Worm (Caenorhabditis elegans) whole organism, L1 larva: ENCODE results near the gene gldi-5.

ENCODE experiments used
- C16A3.4 ChIP-seq: fragments of 150-350 bp; optimal IDR thresholded peaks from 2 replicates; lab custom pipeline; 2014; ENCODE audit warnings: missing biosample characterization, missing genetic modification characterization
- F16B12.6 ChIP-seq: fragments of 150-350 bp; optimal IDR thresholded peaks from 2 replicates; lab custom pipeline; 2014; ENCODE audit warnings: missing biosample characterization, missing genetic modification characterization
- aha-1 ChIP-seq: fragments of 150-350 bp; optimal IDR thresholded peaks from 2 replicates; lab custom pipeline; 2014; ENCODE audit warnings: missing biosample characterization, missing genetic modification characterization
- ama-1 ChIP-seq: fragments of 150-350 bp; optimal IDR thresholded peaks from 2 replicates; lab custom pipeline; 2014
- blmp-1 ChIP-seq: fragments of 150-350 bp; optimal IDR thresholded peaks from 2 replicates; lab custom pipeline; 2014; ENCODE audit warnings: missing biosample characterization, missing genetic modification characterization
- ceh-8 ChIP-seq: fragments of 200-800 bp; sonication (Bioruptor generic); optimal IDR thresholded peaks from 2 replicates; lab custom pipeline; 2018; ENCODE audit warnings: mild to moderate bottlenecking, missing genetic modification characterization, moderate library complexity, missing compliant biosample characterization
- ceh-82 ChIP-seq, 3 experiments: fragments of 150-350 bp in 1 of 3; sonication (generic microtip) in 2 of 3; optimal IDR thresholded peaks; 2 replicates each; lab custom pipeline; 2014 to 2017; ENCODE audit warnings: missing biosample characterization in 3 of 3, missing genetic modification characterization in 3 of 3
- ceh-88 ChIP-seq: fragments of 200-800 bp; sonication (Bioruptor generic); IDR thresholded peaks from 2 replicates; pipeline ENCODE4 v1.3.6; 2022; ENCODE audit warnings: missing genetic modification characterization, missing compliant biosample characterization
- ceh-90 ChIP-seq: sonication (generic microtip); optimal IDR thresholded peaks from 2 replicates; lab custom pipeline; 2016; ENCODE audit warnings: missing genetic modification characterization, missing compliant biosample characterization
- ces-1 ChIP-seq: fragments of 150-350 bp; optimal IDR thresholded peaks from 2 replicates; lab custom pipeline; 2014; ENCODE audit warnings: missing biosample characterization, missing genetic modification reagents, missing genetic modification characterization
- dpl-1 ChIP-seq, 3 experiments: fragments of 150-350 bp in 2 of 3; sonication (generic microtip) in 1 of 3; optimal IDR thresholded peaks; 2 replicates each; lab custom pipeline; 2014 to 2017; ENCODE audit warnings: missing biosample characterization in 3 of 3, missing genetic modification characterization in 3 of 3, missing genetic modification reagents in 3 of 3
- dsc-1 ChIP-seq: sonication (generic microtip); optimal IDR thresholded peaks from 2 replicates; lab custom pipeline; 2016; ENCODE audit warnings: mild to moderate bottlenecking, missing genetic modification characterization, missing compliant biosample characterization
- ets-5 ChIP-seq: fragments of 200-800 bp; sonication (Bioruptor generic); IDR thresholded peaks from 2 replicates; pipeline ENCODE4 v1.3.6; 2022; ENCODE audit warnings: missing genetic modification characterization, missing compliant biosample characterization
- fkh-10 ChIP-seq: sonication (generic microtip); optimal IDR thresholded peaks from 2 replicates; lab custom pipeline; 2017; ENCODE audit warnings: missing biosample characterization, missing genetic modification reagents, missing genetic modification characterization
- fkh-4 ChIP-seq: sonication (generic microtip); optimal IDR thresholded peaks from 2 replicates; lab custom pipeline; 2016; ENCODE audit warnings: missing compliant biosample characterization, missing genetic modification characterization, borderline replicate concordance
- fkh-8 ChIP-seq: sonication (generic microtip); optimal IDR thresholded peaks from 2 replicates; lab custom pipeline; 2016; ENCODE audit warnings: mild to moderate bottlenecking, missing genetic modification characterization, missing compliant biosample characterization
- grh-1 ChIP-seq: fragments of 200-800 bp; sonication (Bioruptor generic); IDR thresholded peaks from 2 replicates; pipeline ENCODE4 v1.3.6; 2022; ENCODE audit warnings: missing genetic modification reagents, missing genetic modification characterization, missing compliant biosample characterization
- hlh-17 ChIP-seq: fragments of 200-800 bp; sonication (Bioruptor generic); optimal IDR thresholded peaks from 2 replicates; lab custom pipeline; 2018; ENCODE audit warnings: missing genetic modification characterization, mild to moderate bottlenecking, missing compliant biosample characterization, moderate library complexity, borderline replicate concordance
- hlh-4 ChIP-seq: sonication (generic microtip); optimal IDR thresholded peaks from 2 replicates; lab custom pipeline; 2016; ENCODE audit warnings: mild to moderate bottlenecking, missing genetic modification characterization, missing compliant biosample characterization
- lin-13 ChIP-seq: fragments of 150-350 bp; optimal IDR thresholded peaks from 2 replicates; lab custom pipeline; 2014; ENCODE audit warnings: missing biosample characterization, missing genetic modification reagents, missing genetic modification characterization
- lin-14 ChIP-seq: fragments of 200-800 bp; sonication (Bioruptor generic); optimal IDR thresholded peaks from 2 replicates; lab custom pipeline; 2018; ENCODE audit warnings: mild to moderate bottlenecking, missing genetic modification characterization, moderate library complexity, missing compliant biosample characterization
- lin-35 ChIP-seq, 2 experiments: fragments of 150-350 bp; optimal IDR thresholded peaks; 2 replicates each; lab custom pipeline; 2014; ENCODE audit warnings: missing biosample characterization in 2 of 2, missing genetic modification characterization in 2 of 2, missing genetic modification reagents in 2 of 2
- lin-39 ChIP-seq: fragments of 150-350 bp; optimal IDR thresholded peaks from 2 replicates; lab custom pipeline; 2014; ENCODE audit warnings: missing biosample characterization, missing genetic modification reagents, missing genetic modification characterization
- lsy-2 ChIP-seq, 2 experiments: fragments of 150-350 bp; optimal IDR thresholded peaks; 2 replicates each; lab custom pipeline; 2014; ENCODE audit warnings: missing biosample characterization in 2 of 2, missing genetic modification characterization in 2 of 2
- mab-9 ChIP-seq: fragments of 200-800 bp; sonication (Bioruptor generic); IDR thresholded peaks from 2 replicates; pipeline ENCODE4 v1.3.6; 2022; ENCODE audit warnings: missing genetic modification reagents, missing genetic modification characterization, missing compliant biosample characterization
- mep-1 ChIP-seq: fragments of 150-350 bp; optimal IDR thresholded peaks from 2 replicates; lab custom pipeline; 2014; ENCODE audit warnings: missing biosample characterization, missing genetic modification characterization
- nhr-11 ChIP-seq: fragments of 150-350 bp; optimal IDR thresholded peaks from 2 replicates; lab custom pipeline; 2014; ENCODE audit warnings: missing biosample characterization, missing genetic modification characterization
- nhr-12 ChIP-seq: sonication (generic microtip); optimal IDR thresholded peaks from 2 replicates; lab custom pipeline; 2017; ENCODE audit warnings: missing biosample characterization, missing genetic modification characterization
- nhr-19 ChIP-seq: fragments of 200-800 bp; sonication (Bioruptor generic); conservative IDR thresholded peaks from 2 replicates; pipeline ENCODE4 v1.3.6; 2022; ENCODE audit warnings: missing genetic modification characterization, missing compliant biosample characterization
- nhr-28 ChIP-seq: fragments of 150-350 bp; optimal IDR thresholded peaks from 2 replicates; lab custom pipeline; 2014; ENCODE audit warnings: missing biosample characterization, missing genetic modification characterization
- nhr-71 ChIP-seq: sonication (generic microtip); optimal IDR thresholded peaks from 2 replicates; lab custom pipeline; 2016; ENCODE audit warnings: mild to moderate bottlenecking, missing genetic modification characterization, moderate library complexity, missing compliant biosample characterization
- nhr-85 ChIP-seq: sonication (generic microtip); peaks from one replicate; lab custom pipeline; 2016; ENCODE audit warnings: missing genetic modification characterization, inconsistent platforms, missing compliant biosample characterization
- nhr-90 ChIP-seq: sonication (generic microtip); optimal IDR thresholded peaks from 2 replicates; lab custom pipeline; 2016; ENCODE audit warnings: mild to moderate bottlenecking, missing genetic modification characterization, missing compliant biosample characterization; ENCODE audit not compliant: poor library complexity
- pqm-1 ChIP-seq: sonication (generic microtip); optimal IDR thresholded peaks from 3 replicates; lab custom pipeline; 2017; ENCODE audit warnings: missing biosample characterization, missing genetic modification characterization
- rnt-1 ChIP-seq: sonication (generic microtip); optimal IDR thresholded peaks from 2 replicates; lab custom pipeline; 2016; ENCODE audit warnings: mild to moderate bottlenecking, missing genetic modification characterization, moderate library complexity, missing compliant biosample characterization
- skn-1 ChIP-seq: fragments of 150-350 bp; optimal IDR thresholded peaks from 2 replicates; lab custom pipeline; 2014; ENCODE audit warnings: missing biosample characterization, missing genetic modification characterization
- snpc-4 ChIP-seq: fragments of 150-350 bp; optimal IDR thresholded peaks from 2 replicates; lab custom pipeline; 2014; ENCODE audit warnings: missing biosample characterization, missing genetic modification characterization
- sox-4 ChIP-seq: sonication (generic microtip); optimal IDR thresholded peaks from 2 replicates; lab custom pipeline; 2016; ENCODE audit warnings: missing genetic modification characterization, missing compliant biosample characterization
- sptf-1 ChIP-seq: fragments of 150-350 bp; optimal IDR thresholded peaks from 2 replicates; lab custom pipeline; 2014; ENCODE audit warnings: missing biosample characterization, missing genetic modification characterization
- swsn-7 ChIP-seq: sonication (generic microtip); optimal IDR thresholded peaks from 2 replicates; lab custom pipeline; 2016; ENCODE audit warnings: missing genetic modification characterization, missing compliant biosample characterization
- unc-62 ChIP-seq: fragments of 150-350 bp; optimal IDR thresholded peaks from 2 replicates; lab custom pipeline; 2014; ENCODE audit warnings: missing biosample characterization, missing genetic modification reagents, missing genetic modification characterization
- unc-86 ChIP-seq: sonication (generic microtip); optimal IDR thresholded peaks from 2 replicates; lab custom pipeline; 2016; ENCODE audit warnings: missing genetic modification characterization, missing compliant biosample characterization
- vab-15 ChIP-seq: sonication (generic microtip); optimal IDR thresholded peaks from 2 replicates; lab custom pipeline; 2017; ENCODE audit warnings: missing genotype, mild to moderate bottlenecking, missing genetic modification characterization, missing compliant biosample characterization
- xbp-1 ChIP-seq: sonication (generic microtip); optimal IDR thresholded peaks from 2 replicates; lab custom pipeline; 2016; ENCODE audit warnings: missing genetic modification characterization, missing compliant biosample characterization
- zag-1 ChIP-seq: fragments of 150-350 bp; optimal IDR thresholded peaks from 2 replicates; lab custom pipeline; 2014; ENCODE audit warnings: missing biosample characterization, missing genetic modification characterization
- ztf-11 ChIP-seq, 2 experiments: sonication (generic microtip); optimal IDR thresholded peaks; 2 replicates each; lab custom pipeline; 2016 to 2017; ENCODE audit warnings: missing genetic modification characterization in 2 of 2, missing biosample characterization in 1 of 2, missing compliant biosample characterization in 1 of 2

The gldi-5 gene

DNA sequence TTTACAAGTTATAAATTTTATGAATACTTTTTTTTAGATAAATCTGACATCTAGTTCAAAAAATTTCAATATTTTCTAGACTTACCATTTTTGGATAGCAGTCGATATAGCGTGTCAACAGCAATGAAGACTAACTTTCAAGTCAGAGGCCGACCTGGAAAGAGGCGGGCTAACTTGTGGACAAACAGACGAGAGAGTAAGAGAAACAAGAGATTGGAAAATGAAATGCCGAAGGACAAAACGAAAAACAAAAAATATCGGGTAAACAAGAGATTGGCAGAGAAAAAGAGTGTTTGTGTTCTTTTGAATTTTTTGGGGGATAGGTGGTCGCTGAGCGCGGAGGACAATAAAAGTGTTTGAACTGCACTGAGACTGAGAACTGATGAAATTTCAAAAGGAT is 46.9 kb upstream of the gldi-5 start, which contains the start of gene lec-4 (continued):
- TF ChIP-seq lsy-2 (tag; optimal IDR thresholded peaks at IDR 0.05; lab: Kevin White, UChicago) = peak in 1 of 2 experiments; percentile 69
- no peak for TF ChIP-seq zag-1 (tag; lab: Kevin White, UChicago)
- TF ChIP-seq xbp-1 (tag; lab: Kevin White, UChicago) = peak; percentile 22
- peak; percentile 92 for TF ChIP-seq lin-14 (GFP tag; lab: Kevin White, UChicago)
- TF ChIP-seq rnt-1 (tag; lab: Kevin White, UChicago) = peak; percentile 31
- TF ChIP-seq F16B12.6 (tag; lab: Kevin White, UChicago) = peak; percentile 19
- peak; percentile 17 for TF ChIP-seq swsn-7 (tag; lab: Kevin White, UChicago)
- TF ChIP-seq fkh-10 (GFP tag; lab: Kevin White, UChicago) = no peak
- peak; percentile 26 to 45 (median 28) for TF ChIP-seq dpl-1 (GFP tag; optimal IDR thresholded peaks at IDR 0.05; lab: Kevin White, UChicago)
- TF ChIP-seq nhr-19 (GFP tag; lab: Robert Waterston, UW) = 0 out of 2 replicates have a peak, but pooled peaks have one; percentile 6
- TF ChIP-seq nhr-85 (tag; lab: Kevin White, UChicago) = peak; percentile 86
- no peak for TF ChIP-seq mab-9 (GFP tag; lab: Robert Waterston, UW)
- no peak for TF ChIP-seq unc-62 (GFP tag; lab: Kevin White, UChicago)
- TF ChIP-seq lin-39 (tag; lab: Kevin White, UChicago) = no peak
- TF ChIP-seq snpc-4 (tag; lab: Kevin White, UChicago) = peak; percentile 0
- TF ChIP-seq vab-15 (tag; lab: Kevin White, UChicago) = no peak
- TF ChIP-seq grh-1 (GFP tag; lab: Robert Waterston, UW) = no peak
- TF ChIP-seq dsc-1 = no peak
- TF ChIP-seq nhr-71 = peak; percentile 47
- TF ChIP-seq ztf-11 (tag; optimal IDR thresholded peaks at IDR 0.05; lab: Kevin White, UChicago) = no peak
- no peak for TF ChIP-seq ceh-90
- no peak for TF ChIP-seq pqm-1 (tag; lab: Kevin White, UChicago)
- TF ChIP-seq fkh-8 (tag; lab: Kevin White, UChicago) = peak; percentile 12
- no peak for TF ChIP-seq ces-1 (GFP tag; lab: Kevin White, UChicago)
- TF ChIP-seq ceh-82 (tag; optimal IDR thresholded peaks at IDR 0.05; lab: Kevin White, UChicago) = peak in 1 of 3 experiments; percentile 28
- TF ChIP-seq mep-1 (tag; lab: Kevin White, UChicago) = peak; percentile 50
- TF ChIP-seq hlh-17 = no peak
- peak; percentile 21 to 38 for TF ChIP-seq lin-35 (GFP tag; optimal IDR thresholded peaks at IDR 0.05; lab: Kevin White, UChicago)
- no peak for TF ChIP-seq nhr-11 (tag; lab: Kevin White, UChicago)
- peak; percentile 31 for TF ChIP-seq blmp-1 (tag; lab: Kevin White, UChicago)
- no peak for TF ChIP-seq ets-5 (GFP tag; lab: Robert Waterston, UW)

DNA sequence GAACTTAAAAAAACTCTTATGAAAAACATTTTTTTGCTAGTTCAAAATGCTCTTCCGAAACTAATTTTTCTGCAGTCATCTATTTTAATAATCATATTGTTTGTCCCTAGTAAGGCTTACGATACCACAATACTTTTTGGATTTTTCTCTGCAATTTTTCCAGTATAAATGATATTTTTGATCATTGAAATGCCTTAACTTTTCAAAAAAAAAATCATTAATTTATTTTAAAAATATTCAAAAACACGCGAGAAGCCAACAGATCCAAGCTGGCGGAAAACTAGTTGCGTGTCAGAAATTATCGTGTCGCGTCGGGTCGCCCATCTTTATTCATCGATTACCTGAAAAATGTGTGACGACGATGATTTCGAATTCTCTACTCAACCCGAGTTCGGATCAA is 41.9 kb upstream of the gldi-5 start, which contains the start of gene gmeb-3:
TSS of gene gmeb-3 (plus strand) at position 301 of the 400 bp plus-strand sequence.
- TF ChIP-seq hlh-17 (no peak), hlh-4 (tag; lab: Kevin White, UChicago) (no peak), nhr-28 (tag; lab: Kevin White, UChicago) (no peak)
- TF ChIP-seq, all 84 proteins: peak for 0

DNA sequence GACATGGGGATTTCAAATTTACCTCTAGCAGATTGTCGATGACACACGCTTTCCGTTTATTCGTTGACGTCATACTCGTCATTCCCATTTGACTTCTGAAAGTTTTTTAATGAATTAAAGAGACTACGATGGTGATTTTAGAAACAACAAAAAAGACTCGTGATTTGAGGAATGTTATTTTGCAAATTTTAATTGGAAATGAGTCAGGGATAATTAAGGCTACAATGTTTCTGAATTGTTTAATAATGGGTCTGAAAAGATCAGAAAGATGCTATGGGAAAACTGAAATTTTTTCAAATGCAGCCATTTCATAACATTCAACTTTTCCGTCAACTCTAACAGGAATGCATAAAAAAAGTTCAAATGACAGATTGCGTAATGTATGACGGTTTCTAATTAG is 39.2 kb upstream of the gldi-5 start, which contains the start of gene C44F1.1:
TSS of gene C44F1.1 (minus strand) at position 101 of the 400 bp plus-strand sequence.
- TF ChIP-seq unc-86 (tag; lab: Kevin White, UChicago) = no peak
- no peak for TF ChIP-seq nhr-12 (tag; lab: Kevin White, UChicago)
- no peak for TF ChIP-seq ceh-88 (GFP tag; lab: Robert Waterston, UW)
- TF ChIP-seq ama-1 (lab: Kevin White, UChicago) = no peak
- TF ChIP-seq swsn-7 (tag; lab: Kevin White, UChicago) = no peak
- no peak for TF ChIP-seq sptf-1 (tag; lab: Kevin White, UChicago)
- TF ChIP-seq nhr-71 = peak; percentile 33
- TF ChIP-seq lsy-2 (tag; optimal IDR thresholded peaks at IDR 0.05; lab: Kevin White, UChicago) = no peak
- TF ChIP-seq fkh-8 (tag; lab: Kevin White, UChicago) = peak; percentile 14
- TF ChIP-seq ceh-8 (GFP tag; lab: Kevin White, UChicago) = peak; percentile 88
- TF ChIP-seq unc-62 (GFP tag; lab: Kevin White, UChicago) = no peak
- no peak for TF ChIP-seq sox-4 (tag; lab: Kevin White, UChicago)
- no peak for TF ChIP-seq vab-15 (tag; lab: Kevin White, UChicago)
- TF ChIP-seq C16A3.4 (tag; lab: Kevin White, UChicago) = no peak
- no peak for TF ChIP-seq nhr-90 (tag; lab: Kevin White, UChicago)
- TF ChIP-seq skn-1 (tag; lab: Kevin White, UChicago) = no peak
- TF ChIP-seq fkh-4 (tag; lab: Kevin White, UChicago) = no peak
- TF ChIP-seq lin-13 = no peak
- no peak for TF ChIP-seq aha-1 (tag; lab: Kevin White, UChicago)
- TF ChIP-seq snpc-4 (tag; lab: Kevin White, UChicago) = no peak
